Worm (Caenorhabditis elegans) whole organism, L1 larva: ENCODE measurements around the gene nhr-283.

ENCODE experiments used
- C16A3.4 ChIP-seq: fragments of 150-350 bp; optimal IDR thresholded peaks from 2 replicates; lab custom pipeline; 2014; ENCODE audit warnings: missing biosample characterization, missing genetic modification characterization
- C34B4.2 ChIP-seq: sonication (generic microtip); optimal IDR thresholded peaks from 2 replicates; lab custom pipeline; 2017; ENCODE audit warnings: mild to moderate bottlenecking, missing genetic modification characterization, missing compliant biosample characterization
- aha-1 ChIP-seq: fragments of 150-350 bp; optimal IDR thresholded peaks from 2 replicates; lab custom pipeline; 2014; ENCODE audit warnings: missing biosample characterization, missing genetic modification characterization
- alr-1 ChIP-seq: fragments of 200-800 bp; sonication (Bioruptor generic); optimal IDR thresholded peaks from 2 replicates; lab custom pipeline; 2018; ENCODE audit warnings: borderline replicate concordance, mild to moderate bottlenecking, missing genetic modification characterization, missing compliant biosample characterization
- ama-1 ChIP-seq: fragments of 150-350 bp; optimal IDR thresholded peaks from 2 replicates; lab custom pipeline; 2014
- blmp-1 ChIP-seq: fragments of 150-350 bp; optimal IDR thresholded peaks from 2 replicates; lab custom pipeline; 2014; ENCODE audit warnings: missing biosample characterization, missing genetic modification characterization
- ceh-90 ChIP-seq: sonication (generic microtip); optimal IDR thresholded peaks from 2 replicates; lab custom pipeline; 2016; ENCODE audit warnings: missing genetic modification characterization, missing compliant biosample characterization
- ces-1 ChIP-seq: fragments of 150-350 bp; optimal IDR thresholded peaks from 2 replicates; lab custom pipeline; 2014; ENCODE audit warnings: missing biosample characterization, missing genetic modification reagents, missing genetic modification characterization
- efl-1 ChIP-seq, 4 experiments: fragments of 150-350 bp; optimal IDR thresholded peaks in 3 of 4; peaks in 1 of 4; 1 replicate in 1 of 4; 2 replicates in 3 of 4; lab custom pipeline; 2014; ENCODE audit warnings: missing biosample characterization in 2 of 4, missing genetic modification characterization in 2 of 4, missing genetic modification reagents in 2 of 4
- elt-3 ChIP-seq, 6 experiments: fragments of 150-350 bp in 1 of 6; sonication (generic microtip); optimal IDR thresholded peaks; 2 replicates each; lab custom pipeline; 2017 to 2018; ENCODE audit warnings: missing biosample characterization in 6 of 6, missing genetic modification characterization in 6 of 6, inconsistent platforms in 1 of 6
- fkh-8 ChIP-seq: sonication (generic microtip); optimal IDR thresholded peaks from 2 replicates; lab custom pipeline; 2016; ENCODE audit warnings: mild to moderate bottlenecking, missing genetic modification characterization, missing compliant biosample characterization
- hlh-17 ChIP-seq: fragments of 200-800 bp; sonication (Bioruptor generic); optimal IDR thresholded peaks from 2 replicates; lab custom pipeline; 2018; ENCODE audit warnings: missing genetic modification characterization, mild to moderate bottlenecking, missing compliant biosample characterization, moderate library complexity, borderline replicate concordance
- isw-1 ChIP-seq: fragments of 200-800 bp; sonication (Bioruptor generic); IDR thresholded peaks from 2 replicates; pipeline ENCODE4 v1.3.6; 2022; ENCODE audit warnings: missing genetic modification characterization, missing compliant biosample characterization
- lin-14 ChIP-seq: fragments of 200-800 bp; sonication (Bioruptor generic); optimal IDR thresholded peaks from 2 replicates; lab custom pipeline; 2018; ENCODE audit warnings: mild to moderate bottlenecking, missing genetic modification characterization, moderate library complexity, missing compliant biosample characterization
- lin-35 ChIP-seq, 2 experiments: fragments of 150-350 bp; optimal IDR thresholded peaks; 2 replicates each; lab custom pipeline; 2014; ENCODE audit warnings: missing biosample characterization in 2 of 2, missing genetic modification characterization in 2 of 2, missing genetic modification reagents in 2 of 2
- lin-39 ChIP-seq: fragments of 150-350 bp; optimal IDR thresholded peaks from 2 replicates; lab custom pipeline; 2014; ENCODE audit warnings: missing biosample characterization, missing genetic modification reagents, missing genetic modification characterization
- lsy-2 ChIP-seq, 2 experiments: fragments of 150-350 bp; optimal IDR thresholded peaks; 2 replicates each; lab custom pipeline; 2014; ENCODE audit warnings: missing biosample characterization in 2 of 2, missing genetic modification characterization in 2 of 2
- mab-9 ChIP-seq: fragments of 200-800 bp; sonication (Bioruptor generic); IDR thresholded peaks from 2 replicates; pipeline ENCODE4 v1.3.6; 2022; ENCODE audit warnings: missing genetic modification reagents, missing genetic modification characterization, missing compliant biosample characterization
- mdl-1 ChIP-seq, 2 experiments: fragments of 150-350 bp; optimal IDR thresholded peaks; 2 replicates each; lab custom pipeline; 2014 to 2017; ENCODE audit warnings: missing biosample characterization in 2 of 2, missing genetic modification characterization in 2 of 2, inconsistent platforms in 1 of 2
- mep-1 ChIP-seq: fragments of 150-350 bp; optimal IDR thresholded peaks from 2 replicates; lab custom pipeline; 2014; ENCODE audit warnings: missing biosample characterization, missing genetic modification characterization
- nhr-12 ChIP-seq: sonication (generic microtip); optimal IDR thresholded peaks from 2 replicates; lab custom pipeline; 2017; ENCODE audit warnings: missing biosample characterization, missing genetic modification characterization
- nhr-77 ChIP-seq: fragments of 150-350 bp; optimal IDR thresholded peaks from 2 replicates; lab custom pipeline; 2014; ENCODE audit warnings: missing biosample characterization, missing genetic modification characterization
- nhr-84 ChIP-seq: sonication (generic microtip); optimal IDR thresholded peaks from 2 replicates; lab custom pipeline; 2017; ENCODE audit warnings: missing biosample characterization, missing genetic modification characterization
- pag-3 ChIP-seq: sonication (generic microtip); optimal IDR thresholded peaks from 2 replicates; lab custom pipeline; 2017; ENCODE audit warnings: missing genetic modification characterization, mild to moderate bottlenecking, missing compliant biosample characterization, antibody characterized with exemption, borderline replicate concordance; ENCODE audit not compliant: insufficient read depth
- pax-3 ChIP-seq: fragments of 200-800 bp; sonication (Bioruptor generic); optimal IDR thresholded peaks from 2 replicates; lab custom pipeline; 2018; ENCODE audit warnings: mild to moderate bottlenecking, missing genetic modification characterization, moderate library complexity, missing compliant biosample characterization
- pqm-1 ChIP-seq: sonication (generic microtip); optimal IDR thresholded peaks from 3 replicates; lab custom pipeline; 2017; ENCODE audit warnings: missing biosample characterization, missing genetic modification characterization
- rnt-1 ChIP-seq: sonication (generic microtip); optimal IDR thresholded peaks from 2 replicates; lab custom pipeline; 2016; ENCODE audit warnings: mild to moderate bottlenecking, missing genetic modification characterization, moderate library complexity, missing compliant biosample characterization
- snpc-4 ChIP-seq: fragments of 150-350 bp; optimal IDR thresholded peaks from 2 replicates; lab custom pipeline; 2014; ENCODE audit warnings: missing biosample characterization, missing genetic modification characterization
- sox-4 ChIP-seq: sonication (generic microtip); optimal IDR thresholded peaks from 2 replicates; lab custom pipeline; 2016; ENCODE audit warnings: missing genetic modification characterization, missing compliant biosample characterization
- sptf-1 ChIP-seq: fragments of 150-350 bp; optimal IDR thresholded peaks from 2 replicates; lab custom pipeline; 2014; ENCODE audit warnings: missing biosample characterization, missing genetic modification characterization
- swsn-7 ChIP-seq: sonication (generic microtip); optimal IDR thresholded peaks from 2 replicates; lab custom pipeline; 2016; ENCODE audit warnings: missing genetic modification characterization, missing compliant biosample characterization
- tlp-1 ChIP-seq: fragments of 150-350 bp; optimal IDR thresholded peaks from 2 replicates; lab custom pipeline; 2014; ENCODE audit warnings: missing biosample characterization, missing genetic modification characterization
- unc-130 ChIP-seq: fragments of 150-350 bp; optimal IDR thresholded peaks from 2 replicates; lab custom pipeline; 2017; ENCODE audit warnings: missing biosample characterization, missing genetic modification characterization, inconsistent platforms
- unc-30 ChIP-seq: sonication (generic microtip); optimal IDR thresholded peaks from 2 replicates; lab custom pipeline; 2017; ENCODE audit warnings: missing biosample characterization, missing genetic modification characterization
- unc-62 ChIP-seq: fragments of 150-350 bp; optimal IDR thresholded peaks from 2 replicates; lab custom pipeline; 2014; ENCODE audit warnings: missing biosample characterization, missing genetic modification reagents, missing genetic modification characterization

Gene nhr-283

ce11 chrV:15792409-15792808 is 15.9 kb upstream of the nhr-283 start, which contains the start of gene T26E4.4:
T26E4.4 (minus strand) TSS chrV:15792509.
- no peak for TF ChIP-seq hlh-17 (GFP tag; lab: Kevin White, UChicago)
- no peak for TF ChIP-seq ceh-90
- no peak for TF ChIP-seq C16A3.4 (tag; lab: Kevin White, UChicago)
- no peak for TF ChIP-seq unc-30 (tag; lab: Kevin White, UChicago)
- no peak for TF ChIP-seq efl-1 (optimal IDR thresholded peaks at IDR 0.05; lab: Kevin White, UChicago)
- TF ChIP-seq efl-1 (GFP tag; optimal IDR thresholded peaks at IDR 0.05 in 1 of 2; lab: Kevin White, UChicago) = no peak
- TF ChIP-seq mep-1 (tag; lab: Kevin White, UChicago) = no peak

- TF ChIP-seq lin-35 (GFP tag; optimal IDR thresholded peaks at IDR 0.05; lab: Kevin White, UChicago) (no peak), hlh-17 (GFP tag; lab: Kevin White, UChicago) (no peak), swsn-7 (no peak), C34B4.2 (no peak), isw-1 (GFP tag; lab: Robert Waterston, UW) (no peak)
These were observed 5.9 kb upstream of the nhr-283 start, which contains the start of gene T26E4.3 for ce11 chrV:15782494-15782893. T26E4.3 (plus strand) TSS chrV:15782794.

ce11 chrV:15781086-15781485 is 4.5 kb upstream of the nhr-283 start, which contains the start of gene T26E4.2:
T26E4.2 (plus strand) TSS chrV:15781386.
- no peak for TF ChIP-seq mab-9
- no peak for TF ChIP-seq blmp-1 (tag; lab: Kevin White, UChicago)
- TF ChIP-seq alr-1 = no peak
- no peak for TF ChIP-seq ama-1 (lab: Kevin White, UChicago)
- TF ChIP-seq mdl-1 (tag; optimal IDR thresholded peaks at IDR 0.05; lab: Kevin White, UChicago) = no peak
- TF ChIP-seq aha-1 (tag; lab: Kevin White, UChicago) = no peak
- no peak for TF ChIP-seq isw-1 (GFP tag; lab: Robert Waterston, UW)
- no peak for TF ChIP-seq lin-14 (GFP tag; lab: Kevin White, UChicago)

- TF ChIP-seq isw-1 (GFP tag; lab: Robert Waterston, UW) = no peak
- TF ChIP-seq mab-9 = no peak
- TF ChIP-seq unc-130 (tag; lab: Kevin White, UChicago) = no peak
- TF ChIP-seq sptf-1 (tag; lab: Kevin White, UChicago) = no peak
- no peak for TF ChIP-seq sox-4 (tag; lab: Kevin White, UChicago)
- TF ChIP-seq C16A3.4 (tag; lab: Kevin White, UChicago) = no peak
- TF ChIP-seq elt-3 (tag; optimal IDR thresholded peaks at IDR 0.05; lab: Kevin White, UChicago) = no peak
- TF ChIP-seq nhr-84 (tag; lab: Kevin White, UChicago) = no peak
- TF ChIP-seq pag-3 (tag; lab: Kevin White, UChicago) = no peak
- no peak for TF ChIP-seq efl-1 (optimal IDR thresholded peaks at IDR 0.05; lab: Kevin White, UChicago)
- no peak for TF ChIP-seq efl-1 (GFP tag; optimal IDR thresholded peaks at IDR 0.05 in 1 of 2; lab: Kevin White, UChicago)
- TF ChIP-seq blmp-1 (tag; lab: Kevin White, UChicago) = no peak
These were observed 2.7 kb upstream of the nhr-283 start, which contains the start of the genes nhr-285 and irld-52 for ce11 chrV:15779128-15779729. nhr-285 (minus strand) TSS chrV:15779228. irld-52 (plus strand) TSS chrV:15779679.

- no peak for TF ChIP-seq unc-62 (GFP tag; lab: Kevin White, UChicago)
- no peak for TF ChIP-seq nhr-12 (tag; lab: Kevin White, UChicago)
- TF ChIP-seq efl-1 (optimal IDR thresholded peaks at IDR 0.05; lab: Kevin White, UChicago) = no peak
- peak in 1 of 2 experiments; percentile 78 for TF ChIP-seq efl-1 (GFP tag; optimal IDR thresholded peaks at IDR 0.05 in 1 of 2; lab: Kevin White, UChicago)
- peak; percentile 10 for TF ChIP-seq lin-14 (GFP tag; lab: Kevin White, UChicago)
- TF ChIP-seq blmp-1 (tag; lab: Kevin White, UChicago) = peak; percentile 18
- TF ChIP-seq fkh-8 (tag; lab: Kevin White, UChicago) = peak; percentile 14
- TF ChIP-seq, all 84 proteins: peak for 4
These were observed 2.6 kb downstream of the nhr-283 start for ce11 chrV:15773941-15774340.

ce11 chrV:15773141-15773540 is 3.4 kb downstream of the nhr-283 start, which contains the start of gene nhr-60:
nhr-60 (minus strand) TSS chrV:15773241.
- TF ChIP-seq fkh-8 (tag; lab: Kevin White, UChicago) (no peak), pqm-1 (tag; lab: Kevin White, UChicago) (no peak), lin-39 (no peak), tlp-1 (tag; lab: Kevin White, UChicago) (no peak), rnt-1 (tag; lab: Kevin White, UChicago) (no peak), sox-4 (tag; lab: Kevin White, UChicago) (no peak), nhr-77 (tag; lab: Kevin White, UChicago) (no peak), lsy-2 (tag; optimal IDR thresholded peaks at IDR 0.05; lab: Kevin White, UChicago) (no peak), pax-3 (tag; lab: Kevin White, UChicago) (no peak), snpc-4 (no peak), ces-1 (no peak), isw-1 (GFP tag; lab: Robert Waterston, UW) (no peak)
